Worm (Caenorhabditis elegans): ENCODE measurements around the gene cla-1.

cla-1 gene

ce11 chrIV:7672872-7673271, 84.1 kb downstream of the cla-1 start, which contains the start of gene C08G9.2:
C08G9.2 (minus strand) TSS chrIV:7672972.
- no peak for TF ChIP-seq sem-4 (tag; optimal IDR thresholded peaks at IDR 0.05)
- no peak for TF ChIP-seq gmeb-1 (tag; optimal IDR thresholded peaks at IDR 0.05)
- no peak for TF ChIP-seq snpc-4 (tag; optimal IDR thresholded peaks at IDR 0.05)
- no peak for TF ChIP-seq ama-1 (optimal IDR thresholded peaks at IDR 0.05)
- TF ChIP-seq unc-55 (GFP tag; optimal IDR thresholded peaks at IDR 0.05), result no peak
- no peak for TF ChIP-seq egl-27 (tag; optimal IDR thresholded peaks at IDR 0.05)
- no peak for TF ChIP-seq nhr-237 (tag; optimal IDR thresholded peaks at IDR 0.05)
- no peak for TF ChIP-seq nhr-12 (tag; optimal IDR thresholded peaks at IDR 0.05)
- TF ChIP-seq sma-9 (GFP tag; optimal IDR thresholded peaks at IDR 0.05), result no peak
- no peak for TF ChIP-seq sma-9 (tag; optimal IDR thresholded peaks at IDR 0.05)
- TF ChIP-seq nhr-21 (tag; optimal IDR thresholded peaks at IDR 0.05), result no peak
- TF ChIP-seq R02D3.7 (tag; optimal IDR thresholded peaks at IDR 0.05), result no peak
- TF ChIP-seq ceh-16 (tag; optimal IDR thresholded peaks at IDR 0.05), result no peak
- no peak for TF ChIP-seq peb-1 (tag; optimal IDR thresholded peaks at IDR 0.05)
- no peak for TF ChIP-seq nhr-11 (tag; optimal IDR thresholded peaks at IDR 0.05)
- no peak for TF ChIP-seq skn-1 (tag; optimal IDR thresholded peaks at IDR 0.05)
- no peak for TF ChIP-seq elt-1 (tag; optimal IDR thresholded peaks at IDR 0.05)

DNA sequence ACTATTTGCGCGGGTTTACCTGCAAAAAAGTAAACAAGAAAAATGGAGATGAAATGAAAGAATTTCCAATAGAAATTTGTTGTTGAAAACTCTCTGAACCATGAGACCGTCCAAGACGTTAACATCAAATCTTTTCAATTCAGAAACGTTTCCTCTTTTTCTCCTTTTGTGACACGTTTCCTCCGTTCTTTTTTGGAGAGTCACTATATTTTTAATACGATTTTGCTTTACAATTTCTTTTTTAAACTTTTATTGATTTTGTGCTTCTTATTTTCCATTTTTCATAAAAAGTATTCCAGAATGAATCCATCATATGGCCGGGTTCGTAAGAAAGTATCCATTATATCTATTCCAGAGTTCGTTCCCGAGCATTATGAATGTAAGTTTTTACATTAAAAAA, 86.1 kb downstream of the cla-1 start, which contains the start of gene itr-1:
TSS of gene itr-1 (plus strand) at position 301 of the 400 bp plus-strand sequence.
- TF ChIP-seq Y55F3AM.14 (GFP tag; optimal IDR thresholded peaks at IDR 0.05) (no peak), aly-2 (tag; optimal IDR thresholded peaks at IDR 0.05) (no peak), ztf-1 (GFP tag; conservative IDR thresholded peaks at IDR 0.05) (no peak), nhr-10 (tag; optimal IDR thresholded peaks at IDR 0.05) (no peak), blmp-1 (tag; optimal IDR thresholded peaks at IDR 0.05; ENCODE audit: insufficient read depth) (no peak), gmeb-1 (tag; optimal IDR thresholded peaks at IDR 0.05) (no peak), unc-62 (GFP tag; optimal IDR thresholded peaks at IDR 0.05) (no peak), nhr-25 (tag; optimal IDR thresholded peaks at IDR 0.05) (no peak), sem-4 (tag; optimal IDR thresholded peaks at IDR 0.05) (no peak), lsy-2 (tag; optimal IDR thresholded peaks at IDR 0.05) (no peak), lin-11 (tag; optimal IDR thresholded peaks at IDR 0.05) (no peak), sma-3 (GFP tag; optimal IDR thresholded peaks at IDR 0.05) (no peak), nhr-12 (tag; optimal IDR thresholded peaks at IDR 0.05) (no peak), nhr-129 (tag; optimal IDR thresholded peaks at IDR 0.05) (no peak), nhr-21 (tag; optimal IDR thresholded peaks at IDR 0.05) (no peak)
